Worm (Caenorhabditis elegans) whole organism, young adult: Measurements from ENCODE around the gene Y17G7B.3.

Source experiments
- B0035.1 ChIP-seq: sonication (generic microtip); optimal IDR thresholded peaks from 2 replicates; lab custom pipeline; 2016; ENCODE audit warnings: missing genetic modification characterization, mild to moderate bottlenecking, missing compliant biosample characterization, missing genotype, missing genetic modification reagents
- B0336.3 ChIP-seq: fragments of 200-800 bp; sonication (Bioruptor generic); IDR thresholded peaks from 2 replicates; pipeline ENCODE4 v1.3.6; 2022; ENCODE audit warnings: missing genetic modification characterization, missing compliant biosample characterization
- D2030.7 ChIP-seq: fragments of 200-800 bp; sonication (Bioruptor generic); IDR thresholded peaks from 2 replicates; pipeline ENCODE4 v1.3.6; 2022; ENCODE audit warnings: missing genetic modification reagents, missing genetic modification characterization, missing compliant biosample characterization
- F22D6.2 ChIP-seq: sonication (generic microtip); optimal IDR thresholded peaks from 2 replicates; lab custom pipeline; 2016; ENCODE audit warnings: mild to moderate bottlenecking, missing genetic modification characterization, missing compliant biosample characterization
- F23B12.7 ChIP-seq: sonication (generic microtip); optimal IDR thresholded peaks from 2 replicates; lab custom pipeline; 2017; ENCODE audit warnings: missing genetic modification characterization, mild to moderate bottlenecking, missing compliant biosample characterization, antibody characterized with exemption, moderate library complexity; ENCODE audit not compliant: insufficient read depth
- F33H1.4 ChIP-seq: fragments of 200-800 bp; sonication (Bioruptor generic); IDR thresholded peaks from 2 replicates; pipeline ENCODE4 v1.3.6; 2022; ENCODE audit warnings: missing genetic modification reagents, missing genetic modification characterization, missing compliant biosample characterization
- Y53G8AR.9 ChIP-seq: fragments of 200-800 bp; sonication (Bioruptor generic); conservative IDR thresholded peaks from 2 replicates; pipeline ENCODE4 v1.3.6; 2022; ENCODE audit warnings: missing genetic modification reagents, missing genetic modification characterization, missing compliant biosample characterization
- Y67H2A.10 ChIP-seq: fragments of 200-800 bp; sonication (Bioruptor generic); conservative IDR thresholded peaks from 2 replicates; pipeline ENCODE4 v1.3.6; 2022; ENCODE audit warnings: missing genetic modification reagents, missing genetic modification characterization, missing compliant biosample characterization
- Y95B8A.8 ChIP-seq: fragments of 200-800 bp; sonication (Bioruptor generic); IDR thresholded peaks from 2 replicates; pipeline ENCODE4 v1.3.6; 2022; ENCODE audit warnings: missing genetic modification reagents, missing genetic modification characterization, missing compliant biosample characterization
- akir-1 ChIP-seq: fragments of 200-800 bp; sonication (Bioruptor generic); optimal IDR thresholded peaks from 2 replicates; lab custom pipeline; 2018; ENCODE audit warnings: mild to moderate bottlenecking, missing genetic modification characterization, moderate library complexity, missing compliant biosample characterization
- ama-1 ChIP-seq, 3 experiments: fragments of 150-350 bp in 1 of 3; sonication (generic microtip) in 2 of 3; optimal IDR thresholded peaks; 2 replicates each; lab custom pipeline; 2014 to 2018; ENCODE audit warnings: missing biosample characterization in 2 of 3, missing genetic modification characterization in 2 of 3, missing genetic modification reagents in 2 of 3
- aptf-3 ChIP-seq: fragments of 200-800 bp; sonication (Bioruptor generic); IDR thresholded peaks from 2 replicates; pipeline ENCODE4 v1.3.6; 2022; ENCODE audit warnings: missing genetic modification characterization, missing compliant biosample characterization
- atf-7 ChIP-seq: sonication (generic microtip); optimal IDR thresholded peaks from 2 replicates; lab custom pipeline; 2017; ENCODE audit warnings: mild to moderate bottlenecking, missing genetic modification characterization, missing compliant biosample characterization
- attf-3 ChIP-seq: fragments of 200-800 bp; sonication (Bioruptor generic); conservative IDR thresholded peaks from 2 replicates; pipeline ENCODE4 v1.3.6; 2022; ENCODE audit warnings: missing genetic modification reagents, missing genetic modification characterization, missing compliant biosample characterization
- attf-6 ChIP-seq: fragments of 200-800 bp; sonication (Bioruptor generic); IDR thresholded peaks from 2 replicates; pipeline ENCODE4 v1.3.6; 2022; ENCODE audit warnings: missing genetic modification reagents, missing genetic modification characterization, missing compliant biosample characterization
- bed-2 ChIP-seq: fragments of 200-800 bp; sonication (Bioruptor generic); IDR thresholded peaks from 2 replicates; pipeline ENCODE4 v1.3.6; 2022; ENCODE audit warnings: missing genetic modification reagents, missing genetic modification characterization, missing compliant biosample characterization
- ccch-3 ChIP-seq: fragments of 200-800 bp; sonication (Bioruptor generic); optimal IDR thresholded peaks from 2 replicates; lab custom pipeline; 2018; ENCODE audit warnings: mild to moderate bottlenecking, missing genetic modification characterization, missing compliant biosample characterization
- cebp-1 ChIP-seq, 2 experiments: fragments of 200-800 bp in 1 of 2; sonication (Bioruptor generic) in 1 of 2; sonication (generic microtip) in 1 of 2; IDR thresholded peaks in 1 of 2; optimal IDR thresholded peaks in 1 of 2; 2 replicates each; pipeline versions ENCODE4 v1.3.6 to Lab custom; 2017 to 2022; ENCODE audit warnings: missing compliant biosample characterization in 2 of 2, missing genetic modification characterization in 2 of 2, mild to moderate bottlenecking in 1 of 2, missing genetic modification reagents in 1 of 2, moderate library complexity in 1 of 2
- ceh-79 ChIP-seq: sonication (generic microtip); optimal IDR thresholded peaks from 2 replicates; lab custom pipeline; 2017; ENCODE audit warnings: mild to moderate bottlenecking, missing genetic modification characterization, missing compliant biosample characterization
- ceh-91 ChIP-seq: fragments of 200-800 bp; sonication (Bioruptor generic); IDR thresholded peaks from 2 replicates; pipeline ENCODE4 v1.3.6; 2022; ENCODE audit warnings: missing genetic modification reagents, missing genetic modification characterization, missing compliant biosample characterization
- die-1 ChIP-seq: sonication (generic microtip); optimal IDR thresholded peaks from 2 replicates; lab custom pipeline; 2016; ENCODE audit warnings: missing genotype, mild to moderate bottlenecking, missing genetic modification characterization, missing compliant biosample characterization
- efl-1 ChIP-seq: fragments of 150-350 bp; optimal IDR thresholded peaks from 2 replicates; lab custom pipeline; 2014; ENCODE audit warnings: missing biosample characterization, missing genetic modification reagents, missing genetic modification characterization
- egl-44 ChIP-seq: fragments of 200-800 bp; sonication (Bioruptor generic); IDR thresholded peaks from 2 replicates; pipeline ENCODE4 v1.3.6; 2022; ENCODE audit warnings: missing genetic modification reagents, missing genetic modification characterization, missing compliant biosample characterization
- ekl-4 ChIP-seq: fragments of 200-800 bp; sonication (Bioruptor generic); IDR thresholded peaks from 2 replicates; pipeline ENCODE4 v1.3.6; 2022; ENCODE audit warnings: missing genetic modification reagents, missing genetic modification characterization, missing compliant biosample characterization
- ets-4 ChIP-seq: fragments of 200-800 bp; sonication (Bioruptor generic); optimal IDR thresholded peaks from 2 replicates; lab custom pipeline; 2018; ENCODE audit warnings: mild to moderate bottlenecking, missing genetic modification characterization, missing compliant biosample characterization
- hlh-12 ChIP-seq: sonication (generic microtip); optimal IDR thresholded peaks from 2 replicates; lab custom pipeline; 2016; ENCODE audit warnings: missing genetic modification characterization, missing compliant biosample characterization
- hlh-26 ChIP-seq: fragments of 200-800 bp; sonication (Bioruptor generic); conservative IDR thresholded peaks from 2 replicates; pipeline ENCODE4 v1.3.6; 2022; ENCODE audit warnings: missing genetic modification reagents, missing genetic modification characterization, missing compliant biosample characterization
- lag-1 ChIP-seq: fragments of 200-800 bp; sonication (Bioruptor generic); IDR thresholded peaks from 2 replicates; pipeline ENCODE4 v1.3.6; 2022; ENCODE audit warnings: missing genetic modification reagents, missing genetic modification characterization, missing compliant biosample characterization
- let-526 ChIP-seq: fragments of 200-800 bp; sonication (Bioruptor generic); IDR thresholded peaks from 2 replicates; pipeline ENCODE4 v1.3.6; 2022; ENCODE audit warnings: missing genetic modification reagents, missing genetic modification characterization, missing compliant biosample characterization
- lin-40 ChIP-seq: sonication (generic microtip); optimal IDR thresholded peaks from 2 replicates; lab custom pipeline; 2016; ENCODE audit warnings: missing genetic modification characterization, mild to moderate bottlenecking, missing compliant biosample characterization, missing genotype, missing genetic modification reagents
- lin-54 ChIP-seq: fragments of 200-800 bp; sonication (Bioruptor generic); optimal IDR thresholded peaks from 2 replicates; lab custom pipeline; 2018; ENCODE audit warnings: mild to moderate bottlenecking, missing genetic modification characterization, missing compliant biosample characterization
- lir-1 ChIP-seq: fragments of 200-800 bp; sonication (Bioruptor generic); conservative IDR thresholded peaks from 2 replicates; pipeline ENCODE4 v1.3.6; 2022; ENCODE audit warnings: missing genetic modification reagents, missing genetic modification characterization, missing compliant biosample characterization
- lsy-27 ChIP-seq: sonication (generic microtip); optimal IDR thresholded peaks from 2 replicates; lab custom pipeline; 2017; ENCODE audit warnings: missing genetic modification characterization, mild to moderate bottlenecking, missing compliant biosample characterization, antibody characterized with exemption, missing genotype, borderline replicate concordance; ENCODE audit not compliant: insufficient read depth
- madf-10 ChIP-seq: sonication (generic microtip); optimal IDR thresholded peaks from 2 replicates; lab custom pipeline; 2016; ENCODE audit warnings: mild to moderate bottlenecking, missing genetic modification characterization, missing compliant biosample characterization
- madf-8 ChIP-seq: fragments of 200-800 bp; sonication (Bioruptor generic); conservative IDR thresholded peaks from 2 replicates; pipeline ENCODE4 v1.3.6; 2022; ENCODE audit warnings: missing genetic modification reagents, missing genetic modification characterization, missing compliant biosample characterization
- mcd-1 ChIP-seq: fragments of 200-800 bp; sonication (Bioruptor generic); IDR thresholded peaks from 2 replicates; pipeline ENCODE4 v1.3.6; 2022; ENCODE audit warnings: missing genetic modification reagents, missing genetic modification characterization, missing compliant biosample characterization
- mxl-1 ChIP-seq: sonication (generic microtip); optimal IDR thresholded peaks from 2 replicates; lab custom pipeline; 2016; ENCODE audit warnings: missing genetic modification characterization, missing compliant biosample characterization
- nfya-2 ChIP-seq: fragments of 200-800 bp; sonication (Bioruptor generic); IDR thresholded peaks from 2 replicates; pipeline ENCODE4 v1.3.6; 2022; ENCODE audit warnings: missing genetic modification reagents, missing genetic modification characterization, missing compliant biosample characterization
- repo-1 ChIP-seq: sonication (generic microtip); optimal IDR thresholded peaks from 2 replicates; lab custom pipeline; 2017; ENCODE audit warnings: mild to moderate bottlenecking, missing genetic modification characterization, missing compliant biosample characterization
- sdz-38 ChIP-seq: sonication (generic microtip); optimal IDR thresholded peaks from 2 replicates; lab custom pipeline; 2016; ENCODE audit warnings: missing genotype, missing genetic modification characterization, missing compliant biosample characterization
- snpc-1.1 ChIP-seq: sonication (generic microtip); optimal IDR thresholded peaks from 2 replicates; lab custom pipeline; 2017; ENCODE audit warnings: missing genetic modification characterization, mild to moderate bottlenecking, missing compliant biosample characterization, antibody characterized with exemption, moderate library complexity, missing genotype, missing genetic modification reagents; ENCODE audit not compliant: insufficient read depth
- snpc-4 ChIP-seq, 5 experiments: fragments of 150-350 bp in 1 of 5; sonication (generic microtip) in 4 of 5; optimal IDR thresholded peaks; 2 replicates each; lab custom pipeline; 2014 to 2018; ENCODE audit warnings: missing genetic modification characterization in 5 of 5, missing biosample characterization in 3 of 5, antibody characterized with exemption in 2 of 5, mild to moderate bottlenecking in 2 of 5, missing compliant biosample characterization in 2 of 5, missing genotype in 2 of 5, moderate library complexity in 2 of 5, missing genetic modification reagents in 1 of 5
- tbp1 ChIP-seq: fragments of 200-800 bp; sonication (Bioruptor generic); optimal IDR thresholded peaks from 2 replicates; lab custom pipeline; 2018; ENCODE audit warnings: mild to moderate bottlenecking, missing genetic modification characterization, missing compliant biosample characterization
- ztf-18 ChIP-seq: sonication (generic microtip); optimal IDR thresholded peaks from 2 replicates; lab custom pipeline; 2016; ENCODE audit warnings: missing genotype, mild to moderate bottlenecking, missing genetic modification characterization, missing compliant biosample characterization

The Y17G7B.3 gene

DNA sequence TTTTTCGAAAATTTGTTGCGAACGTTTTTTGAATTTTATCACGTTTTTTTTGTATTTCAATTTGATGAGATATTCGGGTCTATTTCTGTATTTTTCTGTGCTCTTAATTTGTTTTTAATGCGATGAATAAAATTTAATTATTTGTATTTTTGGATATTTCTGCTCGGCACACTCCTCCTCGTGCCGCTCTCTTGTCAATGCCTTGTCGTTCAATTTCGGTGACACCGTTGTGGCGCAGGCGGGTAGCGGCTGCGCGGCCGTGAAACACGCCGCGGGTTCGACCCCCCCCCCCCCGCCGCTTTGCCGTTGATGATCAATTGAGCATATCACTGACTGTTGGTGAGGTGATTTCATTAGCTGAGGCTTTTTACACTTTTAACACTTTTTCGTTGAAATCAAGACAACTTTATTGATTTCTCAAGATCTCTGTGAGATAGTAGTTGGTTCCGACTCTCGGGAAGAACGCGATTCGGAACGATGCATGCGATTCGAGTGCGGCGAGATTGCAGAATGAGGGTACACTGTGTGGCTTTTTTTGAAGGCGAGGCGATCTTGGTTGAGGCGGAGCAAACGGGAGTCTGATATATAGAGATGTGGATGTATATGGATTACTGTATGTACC is 28.1 kb upstream of the Y17G7B.3 start (continued):
- TF ChIP-seq lin-54 (GFP tag; lab: Kevin White, UChicago) (peak; percentile 92), ekl-4 (peak; percentile 96), ceh-91 (GFP tag; lab: Robert Waterston, UW) (peak; percentile 86), F33H1.4 (GFP tag; lab: Robert Waterston, UW) (peak; percentile 76), mcd-1 (GFP tag; lab: Robert Waterston, UW) (peak; percentile 93), ama-1 (optimal IDR thresholded peaks at IDR 0.05; lab: Kevin White, UChicago) (no peak), ama-1 (GFP tag; optimal IDR thresholded peaks at IDR 0.05; lab: Kevin White, UChicago) (peak; percentile 90 to 96), lag-1 (GFP tag; lab: Robert Waterston, UW) (peak; percentile 71; the same call in 1 of the 2 replicates), madf-8 (peak; percentile 77), cebp-1 (GFP tag; IDR thresholded peaks at IDR 0.05; lab: Robert Waterston, UW) (peak; percentile 88), cebp-1 (tag; optimal IDR thresholded peaks at IDR 0.05; lab: Kevin White, UChicago) (peak; percentile 95), egl-44 (GFP tag; lab: Robert Waterston, UW) (peak; percentile 99), lin-40 (tag; lab: Kevin White, UChicago) (peak; percentile 85), hlh-26 (peak; percentile 81; the same call in 1 of the 2 replicates), lir-1 (GFP tag; lab: Robert Waterston, UW) (peak; percentile 85), F23B12.7 (tag; lab: Kevin White, UChicago) (peak; percentile 82), ceh-79 (tag; lab: Kevin White, UChicago) (peak; percentile 97), let-526 (peak; percentile 96), tbp1 (peak; percentile 100), snpc-1.1 (tag; lab: Kevin White, UChicago) (peak; percentile 77), ztf-18 (tag; lab: Kevin White, UChicago) (peak; percentile 87), madf-10 (tag; lab: Kevin White, UChicago) (peak; percentile 92), sdz-38 (tag; lab: Kevin White, UChicago) (peak; percentile 60), die-1 (tag; lab: Kevin White, UChicago) (peak; percentile 98), Y67H2A.10 (GFP tag; lab: Robert Waterston, UW) (peak; percentile 91), snpc-4 (GFP tag; optimal IDR thresholded peaks at IDR 0.05; lab: Kevin White, UChicago) (peak; percentile 88), snpc-4 (tag; optimal IDR thresholded peaks at IDR 0.05; lab: Kevin White, UChicago) (peak; percentile 14 to 85 (median 78)), aptf-3 (peak; percentile 95), bed-2 (GFP tag; lab: Robert Waterston, UW) (peak; percentile 92), ets-4 (peak; percentile 99), repo-1 (tag; lab: Kevin White, UChicago) (peak; percentile 96), hlh-12 (tag; lab: Kevin White, UChicago) (peak; percentile 91), ccch-3 (peak; percentile 80), atf-7 (tag; lab: Kevin White, UChicago) (peak; percentile 93), F22D6.2 (tag; lab: Kevin White, UChicago) (peak; percentile 80), lsy-27 (tag; lab: Kevin White, UChicago) (peak; percentile 92), Y53G8AR.9 (peak; percentile 88), Y95B8A.8 (GFP tag; lab: Robert Waterston, UW) (peak; percentile 94), B0035.1 (tag; lab: Kevin White, UChicago) (peak; percentile 92), akir-1 (GFP tag; lab: Kevin White, UChicago) (peak; percentile 75), attf-3 (peak; percentile 85), efl-1 (GFP tag; lab: Kevin White, UChicago) (peak; percentile 49), nfya-2 (GFP tag; lab: Robert Waterston, UW) (0 out of 2 replicates have a peak, but pooled peaks have one; percentile 79), D2030.7 (GFP tag; lab: Robert Waterston, UW) (peak; percentile 96), B0336.3 (GFP tag; lab: Robert Waterston, UW) (peak; percentile 98), attf-6 (GFP tag; lab: Robert Waterston, UW) (peak; percentile 89), mxl-1 (tag; lab: Kevin White, UChicago) (peak; percentile 98)
